Worm (Caenorhabditis elegans) whole organism, young adult: ENCODE measurements around the gene srt-35.

Experiments used
- F10E7.11 ChIP-seq: sonication (generic microtip); optimal IDR thresholded peaks from 2 replicates; lab custom pipeline; 2017; ENCODE audit warnings: mild to moderate bottlenecking, missing genetic modification characterization, moderate library complexity, missing compliant biosample characterization
- F39B2.1 ChIP-seq: fragments of 200-800 bp; sonication (Bioruptor generic); IDR thresholded peaks from 2 replicates; pipeline ENCODE4 v1.3.6; 2022; ENCODE audit warnings: missing genetic modification reagents, missing genetic modification characterization, missing compliant biosample characterization
- hlh-12 ChIP-seq: sonication (generic microtip); optimal IDR thresholded peaks from 2 replicates; lab custom pipeline; 2016; ENCODE audit warnings: missing genetic modification characterization, missing compliant biosample characterization
- lin-54 ChIP-seq: fragments of 200-800 bp; sonication (Bioruptor generic); optimal IDR thresholded peaks from 2 replicates; lab custom pipeline; 2018; ENCODE audit warnings: mild to moderate bottlenecking, missing genetic modification characterization, missing compliant biosample characterization
- lir-1 ChIP-seq: fragments of 200-800 bp; sonication (Bioruptor generic); conservative IDR thresholded peaks from 2 replicates; pipeline ENCODE4 v1.3.6; 2022; ENCODE audit warnings: missing genetic modification reagents, missing genetic modification characterization, missing compliant biosample characterization
- mes-4 ChIP-seq: sonication (generic microtip); optimal IDR thresholded peaks from 2 replicates; lab custom pipeline; 2016; ENCODE audit warnings: missing genotype, missing genetic modification characterization, missing compliant biosample characterization
- nhr-90 ChIP-seq: sonication (generic microtip); optimal IDR thresholded peaks from 2 replicates; lab custom pipeline; 2016; ENCODE audit warnings: missing genotype, mild to moderate bottlenecking, missing genetic modification characterization, missing compliant biosample characterization
- unc-62 ChIP-seq: fragments of 150-350 bp; optimal IDR thresholded peaks from 2 replicates; lab custom pipeline; 2014; ENCODE audit warnings: missing biosample characterization, missing genetic modification reagents, missing genetic modification characterization

srt-35 gene

ce11 chrV:4211521-4211920 lies 52.9 kb downstream of the srt-35 start:
- TF ChIP-seq F39B2.1 (GFP tag; lab: Robert Waterston, UW) (no peak), nhr-90 (tag; lab: Kevin White, UChicago) (no peak), lir-1 (no peak), mes-4 (tag; lab: Kevin White, UChicago) (no peak), hlh-12 (tag; lab: Kevin White, UChicago) (no peak), F10E7.11 (no peak), unc-62 (GFP tag; lab: Kevin White, UChicago) (no peak), lin-54 (GFP tag; lab: Kevin White, UChicago) (no peak)
